Worm (Caenorhabditis elegans): ENCODE measurements around the gene K09A9.6.

K09A9.6 gene

ce11 chrX:15604236-15604635 is 27.2 kb downstream of the K09A9.6 start:
- no peak for TF ChIP-seq pha-2 (tag; optimal IDR thresholded peaks at IDR 0.05)
- TF ChIP-seq ceh-30 (tag; optimal IDR thresholded peaks at IDR 0.05), result no peak
- TF ChIP-seq ztf-16 (tag; optimal IDR thresholded peaks at IDR 0.05), result no peak
- no peak for TF ChIP-seq pros-1 (tag; optimal IDR thresholded peaks at IDR 0.05)
- TF ChIP-seq ceh-45 (GFP tag; IDR thresholded peaks at IDR 0.05), result no peak
- TF ChIP-seq ceh-2 (tag; optimal IDR thresholded peaks at IDR 0.05), result no peak
- TF ChIP-seq pag-3 (tag; optimal IDR thresholded peaks at IDR 0.05; ENCODE audit: borderline replicate concordance), result no peak
- no peak for TF ChIP-seq eyg-1 (tag; optimal IDR thresholded peaks at IDR 0.05)
- TF ChIP-seq ceh-24 (tag; optimal IDR thresholded peaks at IDR 0.05), result no peak

DNA sequence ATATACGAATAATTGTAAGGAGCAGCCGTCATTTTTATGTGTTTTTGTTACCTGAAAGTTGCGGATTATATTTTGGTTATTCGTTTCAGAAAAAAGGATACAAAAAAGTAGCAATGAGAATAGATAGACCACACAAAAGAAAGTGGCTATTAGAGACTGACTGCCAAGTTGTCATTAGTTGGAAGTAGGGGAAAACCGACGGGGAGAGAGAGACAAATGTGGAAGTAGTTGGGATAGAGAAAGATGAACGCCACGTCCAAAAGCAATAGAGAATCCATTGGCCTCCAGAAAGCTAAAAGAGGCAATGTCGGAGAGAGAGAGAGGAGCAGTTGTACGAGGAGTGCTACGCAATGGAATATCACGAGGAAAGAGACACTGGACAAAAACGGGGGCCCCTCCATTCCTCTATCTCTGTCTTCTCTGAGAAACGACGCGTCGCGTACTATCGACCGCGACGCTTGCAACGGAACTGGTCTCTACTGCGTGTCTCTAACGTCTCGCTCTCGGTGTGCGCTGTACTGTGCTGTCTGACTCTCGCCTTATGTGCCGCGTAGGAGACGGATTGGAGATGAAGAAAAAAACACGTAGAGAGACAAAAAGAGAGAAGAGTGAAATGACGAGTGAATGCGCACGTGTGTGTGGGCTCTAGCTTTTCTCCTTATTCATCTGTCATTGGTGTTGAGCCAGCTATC is 29.7 kb downstream of the K09A9.6 start, which contains the start of gene rab-14:
Gene rab-14 (minus strand): TSS at position 51 of the 692 bp plus-strand sequence.
- TF ChIP-seq ceh-19 (GFP tag; optimal IDR thresholded peaks at IDR 0.05) (no peak), ceh-34 (tag; optimal IDR thresholded peaks at IDR 0.05) (peak; percentile 60), ceh-9 (tag; optimal IDR thresholded peaks at IDR 0.05) (no peak), K02D7.2 (tag; optimal IDR thresholded peaks at IDR 0.05) (no peak), C38D4.7 (GFP tag; optimal IDR thresholded peaks at IDR 0.05) (no peak), dve-1 (tag; optimal IDR thresholded peaks at IDR 0.05) (no peak), ceh-2 (tag; optimal IDR thresholded peaks at IDR 0.05) (no peak), T23F11.4 (GFP tag; optimal IDR thresholded peaks at IDR 0.05) (no peak), nhr-11 (tag; optimal IDR thresholded peaks at IDR 0.05) (no peak), hlh-6 (tag; optimal IDR thresholded peaks at IDR 0.05) (peak; percentile 15), ahr-1 (tag; optimal IDR thresholded peaks at IDR 0.05) (no peak), K09A11.1 (tag; optimal IDR thresholded peaks at IDR 0.05; ENCODE audit: insufficient read depth) (peak; percentile 59), sox-4 (tag; optimal IDR thresholded peaks at IDR 0.05) (no peak), ceh-24 (tag; optimal IDR thresholded peaks at IDR 0.05) (no peak), nfya-1 (tag; optimal IDR thresholded peaks at IDR 0.05) (peak; percentile 66), fax-1 (tag; optimal IDR thresholded peaks at IDR 0.05) (no peak), dmd-4 (tag; optimal IDR thresholded peaks at IDR 0.05; ENCODE audit: borderline replicate concordance) (no peak), pros-1 (tag; optimal IDR thresholded peaks at IDR 0.05) (peak; percentile 13), mec-3 (tag; optimal IDR thresholded peaks at IDR 0.05; ENCODE audit: borderline replicate concordance) (no peak), unc-55 (GFP tag; optimal IDR thresholded peaks at IDR 0.05) (peak; percentile 14), ceh-30 (tag; optimal IDR thresholded peaks at IDR 0.05) (no peak), Y22D7AL.16 (tag; optimal IDR thresholded peaks at IDR 0.05) (no peak), sdc-2 (tag; optimal IDR thresholded peaks at IDR 0.05) (peak; percentile 60), pha-4 (tag; optimal IDR thresholded peaks at IDR 0.05) (no peak), ztf-16 (tag; optimal IDR thresholded peaks at IDR 0.05) (no peak), ceh-6 (GFP tag; optimal IDR thresholded peaks at IDR 0.05) (peak; percentile 23), nhr-232 (tag; optimal IDR thresholded peaks at IDR 0.05) (no peak), npax-4 (tag; optimal IDR thresholded peaks at IDR 0.05) (no peak), gmeb-2 (tag; optimal IDR thresholded peaks at IDR 0.05) (no peak), ceh-22 (tag; optimal IDR thresholded peaks at IDR 0.05) (no peak), ceh-14 (tag; optimal IDR thresholded peaks at IDR 0.05) (peak; percentile 14), ceh-45 (GFP tag; IDR thresholded peaks at IDR 0.05) (no peak), ama-1 (optimal IDR thresholded peaks at IDR 0.05) (no peak), pag-3 (tag; optimal IDR thresholded peaks at IDR 0.05; ENCODE audit: borderline replicate concordance) (no peak), tbx-2 (tag; optimal IDR thresholded peaks at IDR 0.05) (peak; percentile 53), lim-6 (tag; optimal IDR thresholded peaks at IDR 0.05) (no peak), ceh-48 (tag; optimal IDR thresholded peaks at IDR 0.05) (peak; percentile 28), ceh-31 (tag; optimal IDR thresholded peaks at IDR 0.05) (peak; percentile 80), unc-86 (tag; optimal IDR thresholded peaks at IDR 0.05) (no peak), pat-9 (tag; optimal IDR thresholded peaks at IDR 0.05) (no peak), eyg-1 (tag; optimal IDR thresholded peaks at IDR 0.05) (no peak), syd-9 (tag; optimal IDR thresholded peaks at IDR 0.05) (no peak), C08G9.2 (tag; optimal IDR thresholded peaks at IDR 0.05) (no peak), pqm-1 (tag; optimal IDR thresholded peaks at IDR 0.05) (no peak), elt-2 (tag; optimal IDR thresholded peaks at IDR 0.05) (peak; percentile 16), ets-4 (tag; optimal IDR thresholded peaks at IDR 0.05) (no peak), che-1 (tag; optimal IDR thresholded peaks at IDR 0.05) (no peak), elt-4 (tag; optimal IDR thresholded peaks at IDR 0.05) (no peak)
